Worm (Caenorhabditis elegans) whole organism, L4 larva: ENCODE results near the gene C05E4.15.

ENCODE experiments used
- F26F4.8 ChIP-seq: fragments of 200-800 bp; sonication (Bioruptor generic); conservative IDR thresholded peaks from 2 replicates; pipeline ENCODE4 v1.3.6; 2022; ENCODE audit warnings: missing genetic modification characterization, missing compliant biosample characterization
- F44E2.7 ChIP-seq: fragments of 200-800 bp; sonication (Bioruptor generic); IDR thresholded peaks from 2 replicates; pipeline ENCODE4 v2.1.2; 2022; ENCODE audit warnings: missing genetic modification characterization, missing compliant biosample characterization
- T26A8.4 ChIP-seq: fragments of 200-800 bp; sonication (Bioruptor generic); IDR thresholded peaks from 2 replicates; pipeline ENCODE4 v1.3.6; 2022; ENCODE audit warnings: missing genetic modification characterization, missing compliant biosample characterization
- ZK546.5 ChIP-seq, 2 experiments: sonication (generic microtip); optimal IDR thresholded peaks; 2 replicates each; lab custom pipeline; 2017; ENCODE audit warnings: missing biosample characterization in 2 of 2, missing genetic modification characterization in 2 of 2
- aha-1 ChIP-seq: fragments of 150-350 bp; peaks from one replicate; lab custom pipeline; 2014; ENCODE audit warnings: missing biosample characterization, missing genetic modification characterization
- aly-2 ChIP-seq: sonication (generic microtip); optimal IDR thresholded peaks from 2 replicates; lab custom pipeline; 2018; ENCODE audit warnings: missing biosample characterization, missing genetic modification characterization
- attf-4 ChIP-seq: sonication (generic microtip); optimal IDR thresholded peaks from 3 replicates; lab custom pipeline; 2017; ENCODE audit warnings: missing biosample characterization, missing genetic modification characterization
- ceh-28 ChIP-seq: fragments of 150-350 bp; optimal IDR thresholded peaks from 2 replicates; lab custom pipeline; 2014; ENCODE audit warnings: missing biosample characterization, missing genetic modification reagents, missing genetic modification characterization
- ceh-32 ChIP-seq: sonication (generic microtip); optimal IDR thresholded peaks from 2 replicates; lab custom pipeline; 2016; ENCODE audit warnings: mild to moderate bottlenecking, missing genetic modification characterization, missing compliant biosample characterization; ENCODE audit not compliant: poor library complexity
- cey-2 ChIP-seq: sonication (generic microtip); optimal IDR thresholded peaks from 3 replicates; lab custom pipeline; 2017; ENCODE audit warnings: missing genetic modification characterization, mild to moderate bottlenecking, missing compliant biosample characterization, antibody characterized with exemption, borderline replicate concordance; ENCODE audit not compliant: insufficient read depth
- daf-16 ChIP-seq, 3 experiments: sonication (generic microtip); optimal IDR thresholded peaks; 2 replicates each; lab custom pipeline; 2016 to 2017; ENCODE audit warnings: missing genetic modification characterization in 3 of 3, missing genetic modification reagents in 3 of 3, mild to moderate bottlenecking in 2 of 3, missing compliant biosample characterization in 2 of 3, missing biosample characterization in 1 of 3, moderate library complexity in 1 of 3
- egl-43 ChIP-seq: fragments of 200-800 bp; sonication (Bioruptor generic); IDR thresholded peaks from 2 replicates; pipeline ENCODE4 v1.3.6; 2022; ENCODE audit warnings: missing genetic modification reagents, missing genetic modification characterization, missing compliant biosample characterization
- gei-8 ChIP-seq: fragments of 200-800 bp; sonication (Bioruptor generic); optimal IDR thresholded peaks from 2 replicates; lab custom pipeline; 2018; ENCODE audit warnings: mild to moderate bottlenecking, missing genetic modification characterization, missing compliant biosample characterization
- hif-1 ChIP-seq, 2 experiments: sonication (generic microtip); optimal IDR thresholded peaks; 2 replicates each; lab custom pipeline; 2016 to 2017; ENCODE audit warnings: missing compliant biosample characterization in 2 of 2, missing genetic modification characterization in 2 of 2, missing genetic modification reagents in 2 of 2, missing genotype in 2 of 2, mild to moderate bottlenecking in 1 of 2
- hlh-11 ChIP-seq: fragments of 200-800 bp; sonication (Bioruptor generic); optimal IDR thresholded peaks from 2 replicates; lab custom pipeline; 2018; ENCODE audit warnings: mild to moderate bottlenecking, missing genetic modification characterization, missing compliant biosample characterization
- hmg-1.1 ChIP-seq: fragments of 200-800 bp; sonication (Bioruptor generic); IDR thresholded peaks from 2 replicates; pipeline ENCODE4 v1.3.6; 2022; ENCODE audit warnings: missing genetic modification reagents, missing genetic modification characterization, missing compliant biosample characterization
- lin-13 ChIP-seq: fragments of 150-350 bp; optimal IDR thresholded peaks from 2 replicates; lab custom pipeline; 2014; ENCODE audit warnings: missing biosample characterization, missing genetic modification reagents, missing genetic modification characterization
- lin-29 ChIP-seq: fragments of 200-800 bp; sonication (Bioruptor generic); IDR thresholded peaks from 2 replicates; pipeline ENCODE4 v1.3.6; 2022; ENCODE audit warnings: missing genetic modification reagents, missing genetic modification characterization, missing compliant biosample characterization
- lsy-2 ChIP-seq, 2 experiments: fragments of 150-350 bp in 1 of 2; sonication (generic microtip) in 1 of 2; optimal IDR thresholded peaks; 2 replicates each; lab custom pipeline; 2014 to 2017; ENCODE audit warnings: missing biosample characterization in 2 of 2, missing genetic modification characterization in 2 of 2
- madf-5 ChIP-seq, 2 experiments: fragments of 200-800 bp; sonication (Bioruptor generic); IDR thresholded peaks; 2 replicates each; pipeline ENCODE4 v1.3.6; 2022; ENCODE audit warnings: missing compliant biosample characterization in 2 of 2, missing genetic modification characterization in 2 of 2
- madf-9 ChIP-seq: fragments of 200-800 bp; sonication (Bioruptor generic); conservative IDR thresholded peaks from 2 replicates; pipeline ENCODE4 v1.3.6; 2022; ENCODE audit warnings: missing genetic modification reagents, missing genetic modification characterization, missing compliant biosample characterization
- mdt-29 ChIP-seq: fragments of 200-800 bp; sonication (Bioruptor generic); IDR thresholded peaks from 2 replicates; pipeline ENCODE4 v1.3.6; 2022; ENCODE audit warnings: missing genetic modification reagents, missing genetic modification characterization, missing compliant biosample characterization
- mep-1 ChIP-seq: fragments of 150-350 bp; sonication (generic microtip); optimal IDR thresholded peaks from 3 replicates; lab custom pipeline; 2014; ENCODE audit warnings: missing biosample characterization, missing genetic modification characterization
- mes-2 ChIP-seq: sonication (generic microtip); optimal IDR thresholded peaks from 2 replicates; lab custom pipeline; 2016; ENCODE audit warnings: missing genotype, mild to moderate bottlenecking, missing genetic modification characterization, missing compliant biosample characterization; ENCODE audit not compliant: poor library complexity, severe bottlenecking
- mxl-3 ChIP-seq: fragments of 200-800 bp; sonication (Bioruptor generic); optimal IDR thresholded peaks from 2 replicates; lab custom pipeline; 2018; ENCODE audit warnings: mild to moderate bottlenecking, missing genetic modification characterization, missing compliant biosample characterization
- nhr-102 ChIP-seq: sonication (generic microtip); optimal IDR thresholded peaks from 2 replicates; lab custom pipeline; 2016; ENCODE audit warnings: mild to moderate bottlenecking, missing genetic modification characterization, moderate library complexity, missing compliant biosample characterization
- nhr-111 ChIP-seq: fragments of 200-800 bp; sonication (Bioruptor generic); optimal IDR thresholded peaks from 2 replicates; lab custom pipeline; 2018; ENCODE audit warnings: mild to moderate bottlenecking, missing genetic modification characterization, missing compliant biosample characterization
- nhr-237 ChIP-seq: sonication (generic microtip); optimal IDR thresholded peaks from 2 replicates; lab custom pipeline; 2017; ENCODE audit warnings: missing biosample characterization, missing genetic modification characterization
- nhr-25 ChIP-seq: sonication (generic microtip); optimal IDR thresholded peaks from 2 replicates; lab custom pipeline; 2017; ENCODE audit warnings: missing genetic modification characterization, mild to moderate bottlenecking, missing compliant biosample characterization, antibody characterized with exemption, moderate library complexity, borderline replicate concordance; ENCODE audit not compliant: insufficient read depth
- nhr-28 ChIP-seq: fragments of 150-350 bp; optimal IDR thresholded peaks from 2 replicates; lab custom pipeline; 2014; ENCODE audit warnings: missing biosample characterization, missing genetic modification characterization
- nhr-48 ChIP-seq: sonication (generic microtip); optimal IDR thresholded peaks from 2 replicates; lab custom pipeline; 2016; ENCODE audit warnings: mild to moderate bottlenecking, missing genetic modification characterization, missing compliant biosample characterization
- nhr-6 ChIP-seq: fragments of 150-350 bp; optimal IDR thresholded peaks from 2 replicates; lab custom pipeline; 2014; ENCODE audit warnings: missing biosample characterization, missing genetic modification characterization
- nhr-77 ChIP-seq: fragments of 150-350 bp; optimal IDR thresholded peaks from 2 replicates; lab custom pipeline; 2014; ENCODE audit warnings: missing biosample characterization, missing genetic modification characterization
- pha-4 ChIP-seq, 2 experiments: fragments of 150-350 bp in 1 of 2; fragments of 200-800 bp in 1 of 2; sonication (Bioruptor generic) in 1 of 2; IDR thresholded peaks in 1 of 2; optimal IDR thresholded peaks in 1 of 2; 2 replicates each; pipeline versions ENCODE4 v1.3.6 to Lab custom; 2014 to 2022; ENCODE audit warnings: missing genetic modification characterization in 2 of 2, missing genetic modification reagents in 2 of 2, missing biosample characterization in 1 of 2, missing compliant biosample characterization in 1 of 2
- rbr-2 ChIP-seq: sonication (generic microtip); optimal IDR thresholded peaks from 2 replicates; lab custom pipeline; 2016; ENCODE audit warnings: missing genotype, missing genetic modification characterization, missing compliant biosample characterization
- saeg-2 ChIP-seq: fragments of 200-800 bp; sonication (Bioruptor generic); IDR thresholded peaks from 2 replicates; pipeline ENCODE4 v1.3.6; 2022; ENCODE audit warnings: missing genetic modification reagents, missing genetic modification characterization, missing compliant biosample characterization
- skn-1 ChIP-seq: fragments of 150-350 bp; optimal IDR thresholded peaks from 2 replicates; lab custom pipeline; 2014; ENCODE audit warnings: missing biosample characterization, missing genetic modification characterization
- snpc-1.2 ChIP-seq: fragments of 200-800 bp; sonication (Bioruptor generic); IDR thresholded peaks from 2 replicates; pipeline ENCODE4 v1.3.6; 2022; ENCODE audit warnings: missing genetic modification reagents, missing genetic modification characterization, missing compliant biosample characterization
- spr-3 ChIP-seq: fragments of 200-800 bp; sonication (Bioruptor generic); optimal IDR thresholded peaks from 2 replicates; lab custom pipeline; 2018; ENCODE audit warnings: mild to moderate bottlenecking, missing genetic modification characterization, missing compliant biosample characterization
- tag-97 ChIP-seq: fragments of 200-800 bp; sonication (Bioruptor generic); IDR thresholded peaks from 2 replicates; pipeline ENCODE4 v1.3.6; 2022; ENCODE audit warnings: missing genetic modification characterization, missing compliant biosample characterization
- tra-1 ChIP-seq: fragments of 200-800 bp; sonication (Bioruptor generic); IDR thresholded peaks from 2 replicates; pipeline ENCODE4 v1.3.6; 2022; ENCODE audit warnings: missing genetic modification reagents, missing genetic modification characterization, missing compliant biosample characterization
- unc-39 ChIP-seq: sonication (generic microtip); optimal IDR thresholded peaks from 2 replicates; lab custom pipeline; 2017; ENCODE audit warnings: missing biosample characterization, missing genetic modification characterization
- zfp-2 ChIP-seq: sonication (generic microtip); optimal IDR thresholded peaks from 2 replicates; lab custom pipeline; 2016; ENCODE audit warnings: mild to moderate bottlenecking, missing genetic modification characterization, missing compliant biosample characterization
- ztf-7 ChIP-seq: fragments of 150-350 bp; optimal IDR thresholded peaks from 2 replicates; lab custom pipeline; 2014; ENCODE audit warnings: missing biosample characterization, missing genetic modification characterization

Gene C05E4.15

ce11 chrV:725807-726572 lies 35.1 kb downstream of the C05E4.15 start (continued):
- no peak for TF ChIP-seq tag-97 (GFP tag; lab: Robert Waterston, UW)
- TF ChIP-seq aly-2 (tag; lab: Kevin White, UChicago), result no peak
- no peak for TF ChIP-seq hmg-1.1 (GFP tag; lab: Robert Waterston, UW)
- TF ChIP-seq hlh-11 (tag; lab: Kevin White, UChicago), result no peak
- TF ChIP-seq nhr-6 (tag; lab: Kevin White, UChicago), result no peak
- no peak for TF ChIP-seq madf-5 (GFP tag; IDR thresholded peaks at IDR 0.05; lab: Robert Waterston, UW)
- no peak for TF ChIP-seq daf-16 (GFP tag; optimal IDR thresholded peaks at IDR 0.05; lab: Kevin White, UChicago)
- peak; percentile 62 for TF ChIP-seq daf-16 (tag; optimal IDR thresholded peaks at IDR 0.05; lab: Kevin White, UChicago)
- no peak for TF ChIP-seq F26F4.8 (GFP tag; lab: Robert Waterston, UW)
- no peak for TF ChIP-seq rbr-2 (tag; lab: Kevin White, UChicago)
- TF ChIP-seq F44E2.7, result 0 out of 2 replicates have a peak, but pooled peaks have one; percentile 46
- no peak for TF ChIP-seq unc-39 (tag; lab: Kevin White, UChicago)
- TF ChIP-seq lin-13 (GFP tag; lab: Kevin White, UChicago), result no peak
- peak; percentile 96 for TF ChIP-seq aha-1 (tag; lab: Kevin White, UChicago)
- no peak for TF ChIP-seq attf-4 (tag; lab: Kevin White, UChicago)
- peak; percentile 2 for TF ChIP-seq nhr-25 (tag; lab: Kevin White, UChicago)
- TF ChIP-seq ztf-7 (tag; lab: Kevin White, UChicago), result no peak
- TF ChIP-seq egl-43 (GFP tag; lab: Robert Waterston, UW), result no peak
- TF ChIP-seq nhr-111 (GFP tag; lab: Kevin White, UChicago), result no peak

- TF ChIP-seq spr-3 (no peak), zfp-2 (tag; lab: Kevin White, UChicago) (no peak), lin-13 (GFP tag; lab: Kevin White, UChicago) (no peak), nhr-102 (tag; lab: Kevin White, UChicago) (no peak), nhr-77 (tag; lab: Kevin White, UChicago) (no peak), cey-2 (tag; lab: Kevin White, UChicago) (no peak), ceh-32 (tag; lab: Kevin White, UChicago) (no peak), mep-1 (tag; lab: Kevin White, UChicago) (no peak), lin-29 (GFP tag; lab: Robert Waterston, UW) (no peak), ceh-28 (tag; lab: Kevin White, UChicago) (no peak), madf-9 (GFP tag; lab: Robert Waterston, UW) (no peak), tra-1 (GFP tag; lab: Robert Waterston, UW) (no peak), nhr-28 (tag; lab: Kevin White, UChicago) (no peak), mxl-3 (GFP tag; lab: Kevin White, UChicago) (no peak), mes-2 (tag; lab: Kevin White, UChicago) (peak; percentile 62), nhr-6 (tag; lab: Kevin White, UChicago) (peak; percentile 49), nhr-48 (tag; lab: Kevin White, UChicago) (no peak), nhr-237 (tag; lab: Kevin White, UChicago) (no peak), pha-4 (GFP tag; IDR thresholded peaks at IDR 0.05; lab: Robert Waterston, UW) (no peak; the same call in 1 of the 2 replicates), pha-4 (tag; optimal IDR thresholded peaks at IDR 0.05; lab: Kevin White, UChicago) (no peak), aly-2 (tag; lab: Kevin White, UChicago) (no peak), mdt-29 (GFP tag; lab: Robert Waterston, UW) (no peak), ZK546.5 (tag; optimal IDR thresholded peaks at IDR 0.05; lab: Kevin White, UChicago) (no peak), aha-1 (tag; lab: Kevin White, UChicago) (peak; percentile 81), snpc-1.2 (GFP tag; lab: Robert Waterston, UW) (no peak), skn-1 (tag; lab: Kevin White, UChicago) (no peak), lsy-2 (tag; optimal IDR thresholded peaks at IDR 0.05; lab: Kevin White, UChicago) (peak in 1 of 2 experiments; percentile 20), T26A8.4 (GFP tag; lab: Robert Waterston, UW) (peak; percentile 5), saeg-2 (GFP tag; lab: Robert Waterston, UW) (no peak), gei-8 (no peak), hif-1 (tag; optimal IDR thresholded peaks at IDR 0.05; lab: Kevin White, UChicago) (peak in 1 of 2 experiments; percentile 5)
Measured at ce11 chrV:724946-725806, 36.0 kb downstream of the C05E4.15 start.
